Worm (Caenorhabditis elegans) whole organism, young adult: Measurements from ENCODE around the gene duxl-1.
A peak's percentile ranks its signal among the peaks of the same experiment; 100 is the strongest.

Experiments
- B0035.1 ChIP-seq: sonication (generic microtip); optimal IDR thresholded peaks from 2 replicates; lab custom pipeline; 2016; ENCODE audit warnings: missing genetic modification characterization, mild to moderate bottlenecking, missing compliant biosample characterization, missing genotype, missing genetic modification reagents
- F22D6.2 ChIP-seq: sonication (generic microtip); optimal IDR thresholded peaks from 2 replicates; lab custom pipeline; 2016; ENCODE audit warnings: mild to moderate bottlenecking, missing genetic modification characterization, missing compliant biosample characterization
- Y53F4B.3 ChIP-seq: fragments of 200-800 bp; sonication (Bioruptor generic); IDR thresholded peaks from 2 replicates; pipeline ENCODE4 v1.3.6; 2022; ENCODE audit warnings: missing genetic modification reagents, missing genetic modification characterization, missing compliant biosample characterization
- Y56A3A.18 ChIP-seq: fragments of 200-800 bp; sonication (Bioruptor generic); IDR thresholded peaks from 2 replicates; pipeline ENCODE4 v1.3.6; 2022; ENCODE audit warnings: missing genetic modification reagents, missing genetic modification characterization, missing compliant biosample characterization
- aptf-2 ChIP-seq: fragments of 200-800 bp; sonication (Bioruptor generic); conservative IDR thresholded peaks from 2 replicates; pipeline ENCODE4 v1.3.6; 2022; ENCODE audit warnings: missing genetic modification reagents, missing genetic modification characterization, missing compliant biosample characterization
- aptf-3 ChIP-seq: fragments of 200-800 bp; sonication (Bioruptor generic); IDR thresholded peaks from 2 replicates; pipeline ENCODE4 v1.3.6; 2022; ENCODE audit warnings: missing genetic modification characterization, missing compliant biosample characterization
- attf-5 ChIP-seq: fragments of 200-800 bp; sonication (Bioruptor generic); optimal IDR thresholded peaks from 2 replicates; lab custom pipeline; 2018; ENCODE audit warnings: mild to moderate bottlenecking, missing genetic modification characterization, missing compliant biosample characterization
- bed-1 ChIP-seq: fragments of 200-800 bp; sonication (Bioruptor generic); IDR thresholded peaks from 2 replicates; pipeline ENCODE4 v1.3.6; 2022; ENCODE audit warnings: missing genetic modification reagents, missing genetic modification characterization, missing compliant biosample characterization
- ceh-40 ChIP-seq: fragments of 200-800 bp; sonication (Bioruptor generic); IDR thresholded peaks from 2 replicates; pipeline ENCODE4 v1.3.6; 2022; ENCODE audit warnings: missing genetic modification characterization, missing compliant biosample characterization
- ceh-91 ChIP-seq: fragments of 200-800 bp; sonication (Bioruptor generic); IDR thresholded peaks from 2 replicates; pipeline ENCODE4 v1.3.6; 2022; ENCODE audit warnings: missing genetic modification reagents, missing genetic modification characterization, missing compliant biosample characterization
- efl-1 ChIP-seq: fragments of 150-350 bp; optimal IDR thresholded peaks from 2 replicates; lab custom pipeline; 2014; ENCODE audit warnings: missing biosample characterization, missing genetic modification reagents, missing genetic modification characterization
- him-1 ChIP-seq: sonication (generic microtip); optimal IDR thresholded peaks from 2 replicates; lab custom pipeline; 2016; ENCODE audit warnings: missing genotype, missing genetic modification reagents, missing genetic modification characterization, missing compliant biosample characterization
- lin-54 ChIP-seq: fragments of 200-800 bp; sonication (Bioruptor generic); optimal IDR thresholded peaks from 2 replicates; lab custom pipeline; 2018; ENCODE audit warnings: mild to moderate bottlenecking, missing genetic modification characterization, missing compliant biosample characterization
- madf-3 ChIP-seq: fragments of 200-800 bp; sonication (Bioruptor generic); IDR thresholded peaks from 2 replicates; pipeline ENCODE4 v1.3.6; 2022; ENCODE audit warnings: missing genetic modification reagents, missing genetic modification characterization, missing compliant biosample characterization

duxl-1 gene

ce11 chrII:1709959-1710358 lies 46.5 kb downstream of the duxl-1 start, which contains the start of gene fbxa-184:
Gene fbxa-184, plus strand, starts transcription at chrII:1710259.
- TF ChIP-seq ceh-91 (GFP tag; lab: Robert Waterston, UW) (no peak), ceh-40 (GFP tag; lab: Robert Waterston, UW) (no peak), him-1 (tag; lab: Kevin White, UChicago) (no peak), B0035.1 (no peak), aptf-2 (GFP tag; lab: Robert Waterston, UW) (peak; percentile 81), madf-3 (no peak), Y53F4B.3 (GFP tag; lab: Robert Waterston, UW) (no peak)
- TF ChIP-seq, all 124 proteins: peak for 1

DNA sequence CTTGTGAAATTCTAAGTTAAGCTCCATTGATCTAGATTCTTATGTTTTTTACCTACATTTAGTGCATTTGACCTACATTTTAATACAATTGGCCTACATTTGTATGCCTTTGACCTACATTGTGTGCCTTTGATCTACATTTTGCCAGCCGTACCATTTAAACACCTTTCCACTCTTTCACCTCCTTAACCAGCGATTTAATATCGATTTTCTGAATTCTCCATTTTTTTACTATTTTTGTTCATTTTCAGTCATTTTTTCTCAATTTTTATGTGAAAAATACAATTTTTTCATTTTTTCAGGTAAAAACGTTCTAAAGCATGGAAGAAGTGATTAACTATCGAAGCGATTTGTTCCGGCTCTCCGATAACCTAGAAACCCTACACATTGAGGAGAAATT lies 49.4 kb downstream of the duxl-1 start, which contains the start of gene btb-7:
Gene btb-7 (plus strand): TSS at position 301 of the 400 bp plus-strand sequence.
- TF ChIP-seq lin-54 (GFP tag; lab: Kevin White, UChicago): no peak
- peak; percentile 47 for TF ChIP-seq efl-1 (GFP tag; lab: Kevin White, UChicago)
- no peak for TF ChIP-seq F22D6.2 (tag; lab: Kevin White, UChicago)

ce11 chrII:1714772-1715353 lies 51.4 kb downstream of the duxl-1 start, which contains the start of gene btb-6:
Gene btb-6, plus strand, starts transcription at chrII:1715303.
- TF ChIP-seq aptf-3: peak; percentile 87; the same call in 1 of the 2 replicates
- TF ChIP-seq bed-1: 0 out of 2 replicates have a peak, but pooled peaks have one; percentile 47
- TF ChIP-seq Y56A3A.18: no peak
- TF ChIP-seq aptf-2 (GFP tag; lab: Robert Waterston, UW): peak; percentile 97
- no peak for TF ChIP-seq attf-5
